Fruit fly (Drosophila melanogaster) Kc167 (cell line): Measurements from ENCODE around the gene sty.

ENCODE experiments used
- Sin3A ChIP-seq: fragments of >200 bp; optimal IDR thresholded peaks from 2 replicates; lab custom pipeline; 2018; ENCODE audit warnings: missing external identifiers
- ttk ChIP-seq: sonication (Bioruptor generic); optimal IDR thresholded peaks from 2 replicates; lab custom pipeline; 2017; ENCODE audit warnings: missing external identifiers

- TF ChIP-seq ttk (no peak), Sin3A (lab: Kevin White, UChicago) (no peak)
These were observed 72.2 kb downstream of the sty start for dm6 chr3L:3352516-3352915.
